Worm (Caenorhabditis elegans) whole organism, L4/young adult: ENCODE measurements around the gene T23F6.3.

Experiments used
- W03F9.2 ChIP-seq: fragments of 150-350 bp; optimal IDR thresholded peaks from 2 replicates; lab custom pipeline; 2014; ENCODE audit warnings: missing biosample characterization, missing genetic modification characterization
- dao-5 ChIP-seq: sonication (generic microtip); optimal IDR thresholded peaks from 2 replicates; lab custom pipeline; 2016; ENCODE audit warnings: missing genotype, missing genetic modification characterization, moderate library complexity, missing compliant biosample characterization
- him-1 ChIP-seq: sonication (generic microtip); optimal IDR thresholded peaks from 2 replicates; lab custom pipeline; 2016; ENCODE audit warnings: missing genotype, missing genetic modification reagents, missing genetic modification characterization, missing compliant biosample characterization

ce11 chrIV:12725925-12726324 is 1.4 kb upstream of the T23F6.3 start:
- TF ChIP-seq W03F9.2 (tag; lab: Kevin White, UChicago): no peak
- no peak for TF ChIP-seq him-1
- TF ChIP-seq dao-5: no peak
